Worm (Caenorhabditis elegans): ENCODE measurements around the gene dsh-1.

Gene dsh-1

ce11 chrII:5246791-5247361, 21.7 kb upstream of the dsh-1 start, which contains the start of gene ptr-6:
TSS of gene ptr-6 (minus strand) at chrII:5246837.
- no peak for TF ChIP-seq rnt-1 (tag; optimal IDR thresholded peaks at IDR 0.05)
- TF ChIP-seq ceh-6 (GFP tag; optimal IDR thresholded peaks at IDR 0.05): no peak
- no peak for TF ChIP-seq unc-55 (GFP tag; optimal IDR thresholded peaks at IDR 0.05)
- TF ChIP-seq ttx-3 (tag; optimal IDR thresholded peaks at IDR 0.05): no peak
- no peak for TF ChIP-seq ceh-2 (tag; optimal IDR thresholded peaks at IDR 0.05)
- no peak for TF ChIP-seq pax-1 (tag; optimal IDR thresholded peaks at IDR 0.05)
- TF ChIP-seq K09A11.1 (tag; optimal IDR thresholded peaks at IDR 0.05; ENCODE audit: insufficient read depth): no peak
- no peak for TF ChIP-seq ceh-31 (tag; optimal IDR thresholded peaks at IDR 0.05)

DNA sequence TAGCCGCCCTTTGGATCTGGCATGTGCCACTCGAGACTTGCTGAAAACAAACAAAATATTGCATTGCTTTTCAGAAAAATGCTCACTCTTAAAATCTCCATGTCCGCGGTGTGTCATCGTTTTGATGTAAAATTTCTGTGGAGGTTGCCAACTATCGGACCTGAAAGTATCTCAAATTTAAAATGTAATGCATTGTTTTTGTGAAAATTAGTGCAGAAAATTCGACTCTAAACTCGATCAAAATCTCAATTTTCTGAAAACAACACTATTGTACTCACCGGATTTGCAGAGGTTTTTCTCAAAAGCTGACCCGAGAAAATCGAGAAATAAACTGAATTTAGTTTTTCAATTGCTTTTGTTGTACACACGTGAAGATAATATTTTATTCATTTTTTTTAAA, 16.4 kb upstream of the dsh-1 start, which contains the start of gene T16D1.1:
Gene T16D1.1, minus strand, starts transcription at position 101 of the 400 bp plus-strand sequence.
- no peak for TF ChIP-seq ama-1 (optimal IDR thresholded peaks at IDR 0.05)
- TF ChIP-seq gmeb-2 (tag; optimal IDR thresholded peaks at IDR 0.05): no peak

- TF ChIP-seq ceh-48 (tag; optimal IDR thresholded peaks at IDR 0.05): no peak
- TF ChIP-seq fkh-10 (GFP tag; optimal IDR thresholded peaks at IDR 0.05): no peak
- TF ChIP-seq elt-2 (tag; optimal IDR thresholded peaks at IDR 0.05): no peak
- TF ChIP-seq unc-3 (GFP tag; conservative IDR thresholded peaks at IDR 0.05): no peak
- no peak for TF ChIP-seq unc-3 (tag; optimal IDR thresholded peaks at IDR 0.05)
- TF ChIP-seq ceh-31 (tag; optimal IDR thresholded peaks at IDR 0.05): no peak
- TF ChIP-seq nfya-1 (tag; optimal IDR thresholded peaks at IDR 0.05): no peak
Observed at ce11 chrII:5238366-5238765, 13.2 kb upstream of the dsh-1 start, which contains the start of gene pho-4. TSS of gene pho-4 (minus strand) at chrII:5238466.

DNA sequence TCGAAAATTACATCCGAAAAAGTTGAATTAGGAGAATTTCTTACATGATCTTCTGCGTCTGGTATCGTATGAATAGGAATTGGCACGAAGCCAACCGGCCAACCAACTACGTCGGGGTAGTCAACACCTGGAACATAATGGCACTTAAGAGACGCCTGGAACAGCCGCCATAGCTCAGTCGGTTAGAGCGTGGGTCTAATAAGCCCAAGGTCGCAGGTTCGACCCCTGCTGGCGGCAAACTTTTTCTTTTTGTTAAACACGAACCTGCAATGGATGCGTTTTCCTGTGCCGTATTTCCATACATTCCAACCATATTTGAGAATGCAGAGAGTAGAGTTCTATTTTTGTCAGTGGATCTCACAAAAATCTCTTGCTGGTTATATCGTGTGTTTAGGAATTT, 12.5 kb upstream of the dsh-1 start:
- TF ChIP-seq pat-9 (tag; optimal IDR thresholded peaks at IDR 0.05): no peak
- no peak for TF ChIP-seq ceh-18 (tag; optimal IDR thresholded peaks at IDR 0.05)
- TF ChIP-seq F13H6.1 (tag; optimal IDR thresholded peaks at IDR 0.05): no peak
- no peak for TF ChIP-seq ztf-16 (tag; optimal IDR thresholded peaks at IDR 0.05)
- no peak for TF ChIP-seq gmeb-2 (tag; optimal IDR thresholded peaks at IDR 0.05)

- no peak for TF ChIP-seq fkh-6 (tag; optimal IDR thresholded peaks at IDR 0.05)
- TF ChIP-seq ceh-18 (tag; optimal IDR thresholded peaks at IDR 0.05): no peak
- TF ChIP-seq pqm-1 (tag; optimal IDR thresholded peaks at IDR 0.05): no peak
- TF ChIP-seq sox-4 (tag; optimal IDR thresholded peaks at IDR 0.05): no peak
- no peak for TF ChIP-seq ceh-45 (GFP tag; IDR thresholded peaks at IDR 0.05)
- TF ChIP-seq tbx-2 (tag; optimal IDR thresholded peaks at IDR 0.05): no peak
- no peak for TF ChIP-seq hlh-30 (tag; optimal IDR thresholded peaks at IDR 0.05; ENCODE audit: insufficient read depth)
- TF ChIP-seq T23F11.4 (GFP tag; optimal IDR thresholded peaks at IDR 0.05): no peak
- TF ChIP-seq lim-6 (tag; optimal IDR thresholded peaks at IDR 0.05): no peak
- no peak for TF ChIP-seq K02D7.2 (tag; optimal IDR thresholded peaks at IDR 0.05)
- TF ChIP-seq ttx-3 (tag; optimal IDR thresholded peaks at IDR 0.05): no peak
- no peak for TF ChIP-seq ceh-22 (tag; optimal IDR thresholded peaks at IDR 0.05)
- no peak for TF ChIP-seq K09A11.1 (tag; optimal IDR thresholded peaks at IDR 0.05; ENCODE audit: insufficient read depth)
- TF ChIP-seq sdc-2 (tag; optimal IDR thresholded peaks at IDR 0.05): no peak
- no peak for TF ChIP-seq elt-4 (tag; optimal IDR thresholded peaks at IDR 0.05)
- TF ChIP-seq tbx-7 (tag; optimal IDR thresholded peaks at IDR 0.05): no peak
- TF ChIP-seq gmeb-2 (tag; optimal IDR thresholded peaks at IDR 0.05): no peak
- no peak for TF ChIP-seq ceh-24 (tag; optimal IDR thresholded peaks at IDR 0.05)
- no peak for TF ChIP-seq hlh-15 (tag; optimal IDR thresholded peaks at IDR 0.05)
- TF ChIP-seq ceh-19 (GFP tag; optimal IDR thresholded peaks at IDR 0.05): no peak
Observed at ce11 chrII:5235758-5236157, 10.6 kb upstream of the dsh-1 start, which contains the start of gene pho-1. TSS of gene pho-1 (minus strand) at chrII:5235846.

Measured in whole organism, late embryonic.